Fruit fly (Drosophila melanogaster): ENCODE measurements around the gene Gr28b.

Gr28b gene

dm6 chr2L:7436492-7437324 is 25.3 kb downstream of the Gr28b start:
- no peak for TF ChIP-seq usp (GFP tag; optimal IDR thresholded peaks at IDR 0.05)
- no peak for TF ChIP-seq N (GFP tag; optimal IDR thresholded peaks at IDR 0.05)
- TF ChIP-seq tai (GFP tag; optimal IDR thresholded peaks at IDR 0.05): peak; percentile 47
- no peak for TF ChIP-seq Hr78 (GFP tag; optimal IDR thresholded peaks at IDR 0.05)
- peak; percentile 11 for TF ChIP-seq dsf (GFP tag; optimal IDR thresholded peaks at IDR 0.05; ENCODE audit: borderline replicate concordance)
- peak; percentile 35 for TF ChIP-seq psq (GFP tag; optimal IDR thresholded peaks at IDR 0.05)
- TF ChIP-seq CrebA (GFP tag; optimal IDR thresholded peaks at IDR 0.05; ENCODE audit: borderline replicate concordance): no peak
- peak; percentile 40 for TF ChIP-seq OdsH (GFP tag; optimal IDR thresholded peaks at IDR 0.05)
- peak; percentile 37 for TF ChIP-seq fru (GFP tag; optimal IDR thresholded peaks at IDR 0.05)
- TF ChIP-seq sage (GFP tag; optimal IDR thresholded peaks at IDR 0.05): no peak
- peak; percentile 49 for TF ChIP-seq h (GFP tag; optimal IDR thresholded peaks at IDR 0.05)
- TF ChIP-seq CG9705 (GFP tag; optimal IDR thresholded peaks at IDR 0.05): peak; percentile 37
- peak; percentile 51 for TF ChIP-seq brk (GFP tag; optimal IDR thresholded peaks at IDR 0.05)
- no peak for TF ChIP-seq Rel (GFP tag; optimal IDR thresholded peaks at IDR 0.05)
- no peak for TF ChIP-seq Rel (tag; optimal IDR thresholded peaks at IDR 0.05)
- no peak for TF ChIP-seq Dfd (GFP tag; optimal IDR thresholded peaks at IDR 0.05)
- TF ChIP-seq ey (GFP tag; optimal IDR thresholded peaks at IDR 0.05): peak; percentile 21
- peak; percentile 44 for TF ChIP-seq jim (GFP tag; optimal IDR thresholded peaks at IDR 0.05)
- TF ChIP-seq HLH106 (tag; optimal IDR thresholded peaks at IDR 0.05): peak; percentile 39
- TF ChIP-seq woc (GFP tag; optimal IDR thresholded peaks at IDR 0.05): no peak
- peak; percentile 62 for TF ChIP-seq Hnf4 (GFP tag; optimal IDR thresholded peaks at IDR 0.05)
- peak; percentile 74 for TF ChIP-seq sv (GFP tag; optimal IDR thresholded peaks at IDR 0.05)
- TF ChIP-seq rgr (GFP tag; optimal IDR thresholded peaks at IDR 0.05): peak; percentile 50
- TF ChIP-seq Dif (GFP tag; optimal IDR thresholded peaks at IDR 0.05; ENCODE audit: partially characterized antibody): no peak
- TF ChIP-seq foxo (GFP tag; optimal IDR thresholded peaks at IDR 0.05): peak in 1 of 2 experiments; percentile 49
- peak; percentile 24 for TF ChIP-seq br (GFP tag; optimal IDR thresholded peaks at IDR 0.05)
- TF ChIP-seq Hr83 (GFP tag; optimal IDR thresholded peaks at IDR 0.05; ENCODE audit: poor library complexity, severe bottlenecking): peak; percentile 96
- TF ChIP-seq CG32264 (GFP tag; optimal IDR thresholded peaks at IDR 0.05): no peak
- TF ChIP-seq dmrt93B (GFP tag; optimal IDR thresholded peaks at IDR 0.05): peak; percentile 39

dm6 chr2L:7435475-7435874 is 26.6 kb downstream of the Gr28b start:
- TF ChIP-seq CG32264 (GFP tag; optimal IDR thresholded peaks at IDR 0.05) (no peak), dsf (GFP tag; optimal IDR thresholded peaks at IDR 0.05; ENCODE audit: borderline replicate concordance) (no peak), br (GFP tag; optimal IDR thresholded peaks at IDR 0.05) (no peak), Hnf4 (GFP tag; optimal IDR thresholded peaks at IDR 0.05) (no peak), jim (GFP tag; optimal IDR thresholded peaks at IDR 0.05) (no peak), tai (GFP tag; optimal IDR thresholded peaks at IDR 0.05) (no peak), h (GFP tag; optimal IDR thresholded peaks at IDR 0.05) (no peak)

dm6 chr2L:7434737-7435356 is 27.2 kb downstream of the Gr28b start:
- TF ChIP-seq CrebA (GFP tag; optimal IDR thresholded peaks at IDR 0.05; ENCODE audit: borderline replicate concordance): no peak
- no peak for TF ChIP-seq lola (GFP tag; optimal IDR thresholded peaks at IDR 0.05)
- no peak for TF ChIP-seq sv (GFP tag; optimal IDR thresholded peaks at IDR 0.05)
- peak; percentile 7 for TF ChIP-seq fru (GFP tag; optimal IDR thresholded peaks at IDR 0.05)
- TF ChIP-seq N (GFP tag; optimal IDR thresholded peaks at IDR 0.05): no peak
- no peak for TF ChIP-seq Hr83 (GFP tag; optimal IDR thresholded peaks at IDR 0.05; ENCODE audit: poor library complexity, severe bottlenecking)
- TF ChIP-seq sage (GFP tag; optimal IDR thresholded peaks at IDR 0.05): no peak
- TF ChIP-seq ey (GFP tag; optimal IDR thresholded peaks at IDR 0.05): peak; percentile 8
- peak; percentile 7 for TF ChIP-seq psq (GFP tag; optimal IDR thresholded peaks at IDR 0.05)
- no peak for TF ChIP-seq GATAd (GFP tag; optimal IDR thresholded peaks at IDR 0.05)
- no peak for TF ChIP-seq br (GFP tag; optimal IDR thresholded peaks at IDR 0.05)
- TF ChIP-seq CG32264 (GFP tag; optimal IDR thresholded peaks at IDR 0.05): no peak
- no peak for TF ChIP-seq Mio (GFP tag; optimal IDR thresholded peaks at IDR 0.05)
- TF ChIP-seq Myc (optimal IDR thresholded peaks at IDR 0.05): no peak
- TF ChIP-seq Dif (GFP tag; optimal IDR thresholded peaks at IDR 0.05; ENCODE audit: partially characterized antibody): no peak
- peak; percentile 50 for TF ChIP-seq Sp1 (GFP tag; optimal IDR thresholded peaks at IDR 0.05)
- no peak for TF ChIP-seq pan (optimal IDR thresholded peaks at IDR 0.05)
- TF ChIP-seq Hr78 (GFP tag; optimal IDR thresholded peaks at IDR 0.05): no peak
- TF ChIP-seq dl (GFP tag; optimal IDR thresholded peaks at IDR 0.05; ENCODE audit: insufficient read depth in 1 of 2, partially characterized antibody in 2 of 2): no peak
- TF ChIP-seq Rel (GFP tag; optimal IDR thresholded peaks at IDR 0.05): no peak
- peak; percentile 4 for TF ChIP-seq Rel (tag; optimal IDR thresholded peaks at IDR 0.05)
- TF ChIP-seq Hnf4 (GFP tag; optimal IDR thresholded peaks at IDR 0.05): peak; percentile 62
- no peak for TF ChIP-seq dmrt93B (GFP tag; optimal IDR thresholded peaks at IDR 0.05)
- peak; percentile 50 for TF ChIP-seq OdsH (GFP tag; optimal IDR thresholded peaks at IDR 0.05)
- no peak for TF ChIP-seq Jra (GFP tag; optimal IDR thresholded peaks at IDR 0.05)
- TF ChIP-seq brk (GFP tag; optimal IDR thresholded peaks at IDR 0.05): peak; percentile 12
- no peak for TF ChIP-seq CG9705 (GFP tag; optimal IDR thresholded peaks at IDR 0.05)
- TF ChIP-seq woc (GFP tag; optimal IDR thresholded peaks at IDR 0.05): no peak
- TF ChIP-seq foxo (GFP tag; optimal IDR thresholded peaks at IDR 0.05): peak in 1 of 2 experiments; percentile 50
- peak; percentile 37 for TF ChIP-seq rgr (GFP tag; optimal IDR thresholded peaks at IDR 0.05)
- no peak for TF ChIP-seq dsf (GFP tag; optimal IDR thresholded peaks at IDR 0.05; ENCODE audit: borderline replicate concordance)
- no peak for TF ChIP-seq jim (GFP tag; optimal IDR thresholded peaks at IDR 0.05)
- peak; percentile 3 for TF ChIP-seq h (GFP tag; optimal IDR thresholded peaks at IDR 0.05)
- TF ChIP-seq HLH106 (tag; optimal IDR thresholded peaks at IDR 0.05): peak; percentile 36
- no peak for TF ChIP-seq Abd-B (GFP tag; optimal IDR thresholded peaks at IDR 0.05)
- TF ChIP-seq tai (GFP tag; optimal IDR thresholded peaks at IDR 0.05): no peak
- no peak for TF ChIP-seq Dfd (GFP tag; optimal IDR thresholded peaks at IDR 0.05)

All from whole organism, wandering third instar larva.